Worm (Caenorhabditis elegans): ENCODE measurements around the gene ubq-1.

Gene ubq-1

DNA sequence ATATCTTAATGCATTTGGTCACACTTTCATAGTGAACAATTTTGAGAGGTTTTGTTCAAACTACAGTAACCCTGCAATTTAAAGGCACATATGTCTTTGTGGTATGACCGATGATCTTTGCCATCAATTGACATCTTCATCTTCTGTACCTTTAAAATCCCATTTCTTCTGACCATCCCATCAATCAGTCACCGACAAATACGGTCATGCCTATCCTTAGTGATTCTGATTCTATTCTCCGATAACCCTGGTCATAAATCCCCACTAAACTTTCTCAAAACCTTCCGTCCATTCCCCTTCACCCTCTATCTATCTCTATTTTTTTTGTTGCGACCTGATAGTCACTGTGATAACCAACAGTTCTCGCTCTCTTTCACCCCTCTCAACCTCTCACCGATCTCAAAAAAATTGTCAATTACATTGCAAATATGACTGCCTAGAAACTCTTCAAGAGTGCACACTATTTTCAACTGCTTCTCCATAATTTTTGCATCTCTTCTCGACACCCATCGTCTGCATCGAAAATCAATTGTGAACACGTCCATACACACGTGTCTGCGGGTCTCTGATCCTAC is 24.1 kb downstream of the ubq-1 start (continued):
- peak in 1 of 2 experiments; percentile 63 for TF ChIP-seq unc-62 (GFP tag; optimal IDR thresholded peaks at IDR 0.05 in 1 of 2)
- no peak for TF ChIP-seq unc-62 (tag; optimal IDR thresholded peaks at IDR 0.05)
- no peak for TF ChIP-seq ces-1 (GFP tag; optimal IDR thresholded peaks at IDR 0.05)
- no peak for TF ChIP-seq lim-7 (GFP tag; IDR thresholded peaks at IDR 0.05)

DNA sequence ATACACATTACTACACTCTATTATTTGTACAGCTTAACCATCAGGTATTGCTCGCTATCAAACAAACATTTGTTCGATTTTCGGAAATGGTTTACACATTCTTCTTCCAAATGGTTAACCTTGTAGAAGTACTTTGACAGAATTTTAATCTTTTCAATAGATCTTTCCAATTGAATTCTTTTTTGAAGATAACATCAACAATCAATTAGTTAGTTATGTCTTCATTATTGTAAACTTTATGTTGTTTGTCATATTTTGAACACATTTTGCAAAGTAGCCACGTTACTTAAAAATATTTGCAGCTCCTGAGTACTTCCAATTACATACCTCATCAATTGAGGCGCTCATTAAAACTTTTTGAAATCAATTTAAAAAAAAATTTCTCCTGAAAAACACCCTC is 25.3 kb downstream of the ubq-1 start:
- TF ChIP-seq unc-62 (GFP tag; optimal IDR thresholded peaks at IDR 0.05 in 1 of 2) (peak in 1 of 2 experiments; percentile 10), unc-62 (tag; optimal IDR thresholded peaks at IDR 0.05) (no peak), nhr-237 (tag; optimal IDR thresholded peaks at IDR 0.05) (no peak)

DNA sequence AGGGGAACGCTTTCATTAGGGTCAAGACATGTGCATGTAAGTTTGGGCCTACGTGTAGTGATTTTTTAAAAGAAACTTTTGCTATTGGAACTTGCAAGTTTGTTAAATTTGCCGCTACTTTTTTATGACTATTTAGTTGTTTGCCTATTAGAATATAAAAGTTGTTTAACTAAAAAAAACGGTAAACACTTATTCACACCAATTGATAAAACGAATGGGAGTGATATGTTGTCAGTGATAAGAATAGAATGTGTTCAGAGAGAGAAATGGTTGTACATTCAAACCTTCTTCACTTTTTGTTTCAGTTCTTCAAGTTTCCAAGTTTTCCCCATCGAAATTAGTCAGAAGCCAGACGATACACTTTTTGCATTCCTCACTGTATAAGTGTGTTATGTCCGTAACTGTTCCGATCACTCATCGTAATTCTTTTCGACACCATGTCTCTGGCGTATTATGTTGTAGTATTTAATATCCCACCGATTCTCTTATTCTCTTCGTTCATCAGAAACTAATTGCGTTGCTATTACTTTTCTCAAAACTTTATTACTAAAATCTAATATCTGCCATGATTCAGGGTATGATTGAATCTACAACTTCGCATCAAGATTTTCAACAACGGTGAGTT is 25.9 kb downstream of the ubq-1 start, which contains the start of gene dct-6:
Gene dct-6, plus strand, starts transcription at position 575 of the 625 bp plus-strand sequence.
- peak in 1 of 2 experiments; percentile 51 for TF ChIP-seq unc-62 (GFP tag; optimal IDR thresholded peaks at IDR 0.05 in 1 of 2)
- TF ChIP-seq unc-62 (tag; optimal IDR thresholded peaks at IDR 0.05): no peak
- TF ChIP-seq pqm-1 (tag; optimal IDR thresholded peaks at IDR 0.05): peak; percentile 79
- no peak for TF ChIP-seq nhr-11 (tag; optimal IDR thresholded peaks at IDR 0.05)
- TF ChIP-seq hlh-11 (tag; optimal IDR thresholded peaks at IDR 0.05): peak; percentile 16
- peak; percentile 61 for TF ChIP-seq nhr-28 (tag; optimal IDR thresholded peaks at IDR 0.05)
- TF ChIP-seq Y105C5A.15 (GFP tag; IDR thresholded peaks at IDR 0.05): no peak
- no peak for TF ChIP-seq sdz-12 (GFP tag; optimal IDR thresholded peaks at IDR 0.05)
- TF ChIP-seq madf-9 (GFP tag; conservative IDR thresholded peaks at IDR 0.05): no peak
- TF ChIP-seq ztf-7 (tag; optimal IDR thresholded peaks at IDR 0.05): no peak
- no peak for TF ChIP-seq hlh-30 (tag; optimal IDR thresholded peaks at IDR 0.05; ENCODE audit: insufficient read depth)
- no peak for TF ChIP-seq lin-1 (GFP tag; IDR thresholded peaks at IDR 0.05)
- TF ChIP-seq lir-3 (tag; optimal IDR thresholded peaks at IDR 0.05): no peak
- TF ChIP-seq attf-4 (tag; optimal IDR thresholded peaks at IDR 0.05): no peak
- peak; percentile 4 for TF ChIP-seq dve-1 (tag; optimal IDR thresholded peaks at IDR 0.05; ENCODE audit: insufficient read depth)
- TF ChIP-seq F26F4.8 (GFP tag; conservative IDR thresholded peaks at IDR 0.05): no peak
- peak; percentile 23; the same call in 1 of the 2 replicates for TF ChIP-seq dmd-6 (GFP tag; IDR thresholded peaks at IDR 0.05)
- no peak for TF ChIP-seq jun-1 (tag; optimal IDR thresholded peaks at IDR 0.05)
- TF ChIP-seq daf-16 (GFP tag; optimal IDR thresholded peaks at IDR 0.05): no peak
- peak; percentile 96 for TF ChIP-seq daf-16 (tag; optimal IDR thresholded peaks at IDR 0.05)
- no peak for TF ChIP-seq ZK337.2 (GFP tag; IDR thresholded peaks at IDR 0.05)
- no peak for TF ChIP-seq ceh-28 (tag; optimal IDR thresholded peaks at IDR 0.05)

DNA sequence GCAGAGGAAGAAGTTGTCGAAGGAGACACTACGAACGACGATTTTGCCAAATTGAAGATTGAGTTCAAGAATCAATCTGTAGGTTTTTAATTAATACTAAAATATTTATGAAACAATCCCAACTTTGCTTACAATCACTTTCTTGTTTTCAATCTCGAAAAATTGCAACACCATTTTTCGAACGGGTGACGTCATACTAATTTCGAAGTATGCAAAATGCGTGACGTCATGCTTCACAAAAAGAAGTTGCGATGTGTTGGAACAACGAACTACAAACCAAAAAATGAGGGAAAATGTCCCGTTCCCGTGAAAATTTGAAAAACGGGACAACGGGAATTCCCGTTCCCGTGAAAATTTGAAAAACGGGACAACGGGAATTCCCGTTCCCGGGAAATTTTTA is 27.6 kb downstream of the ubq-1 start:
- TF ChIP-seq daf-12 (tag; optimal IDR thresholded peaks at IDR 0.05): no peak
- no peak for TF ChIP-seq gei-8 (GFP tag; optimal IDR thresholded peaks at IDR 0.05)
- no peak for TF ChIP-seq mdt-29 (GFP tag; IDR thresholded peaks at IDR 0.05)

DNA sequence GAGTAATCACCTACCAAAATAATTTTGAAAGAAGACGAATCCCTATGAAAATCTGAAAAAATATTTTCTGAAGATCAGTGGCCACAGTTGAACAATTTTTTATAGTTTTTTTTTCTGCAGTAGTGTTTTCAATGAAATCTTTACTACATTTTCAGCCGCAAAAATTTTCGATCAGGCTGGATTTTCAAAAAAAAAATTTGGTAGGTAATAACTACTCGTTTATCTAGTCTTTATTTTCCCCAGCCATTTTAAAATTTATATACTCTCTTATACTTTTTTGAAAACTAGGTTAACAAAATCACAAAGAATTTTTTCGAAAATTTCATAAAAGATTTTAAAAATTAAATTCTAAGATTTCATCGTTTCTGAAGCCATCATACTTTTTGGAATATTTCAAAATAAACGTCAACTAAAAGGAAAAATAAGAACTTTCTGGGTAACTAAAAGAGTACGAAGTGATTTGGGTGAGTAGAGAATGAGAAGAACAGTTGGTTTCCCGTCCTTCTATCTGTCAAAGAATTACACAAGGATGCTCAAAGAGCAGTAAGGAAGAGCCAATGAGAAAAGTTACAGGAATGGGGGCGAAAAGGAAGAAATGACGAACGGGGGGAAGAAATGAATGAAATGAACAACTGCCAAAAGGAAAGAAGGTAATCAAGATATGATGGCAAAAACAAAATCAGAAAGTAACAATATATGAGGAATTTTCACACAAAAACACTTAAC is 35.1 kb downstream of the ubq-1 start, which contains the start of gene mlp-1:
Gene mlp-1, minus strand, starts transcription at position 51 of the 726 bp plus-strand sequence.
- TF ChIP-seq fos-1 (tag; optimal IDR thresholded peaks at IDR 0.05) (no peak), Y5F2A.4 (GFP tag; optimal IDR thresholded peaks at IDR 0.05) (no peak), lir-3 (tag; optimal IDR thresholded peaks at IDR 0.05) (no peak), madf-5 (GFP tag; IDR thresholded peaks at IDR 0.05) (no peak), dpl-1 (GFP tag; optimal IDR thresholded peaks at IDR 0.05) (no peak), duxl-1 (tag; optimal IDR thresholded peaks at IDR 0.05; ENCODE audit: poor library complexity) (no peak), lin-13 (GFP tag; optimal IDR thresholded peaks at IDR 0.05) (no peak), spr-3 (GFP tag; optimal IDR thresholded peaks at IDR 0.05) (no peak), lin-29 (GFP tag; IDR thresholded peaks at IDR 0.05) (no peak), ces-1 (GFP tag; optimal IDR thresholded peaks at IDR 0.05) (no peak), daf-8 (GFP tag; IDR thresholded peaks at IDR 0.05) (no peak), daf-16 (GFP tag; optimal IDR thresholded peaks at IDR 0.05) (no peak), daf-16 (tag; optimal IDR thresholded peaks at IDR 0.05) (no peak), attf-4 (tag; optimal IDR thresholded peaks at IDR 0.05) (no peak), mxl-2 (GFP tag; conservative IDR thresholded peaks at IDR 0.05) (no peak), egl-43 (GFP tag; IDR thresholded peaks at IDR 0.05) (no peak), unc-130 (GFP tag; optimal IDR thresholded peaks at IDR 0.05) (no peak)
